Fruit fly (Drosophila melanogaster) whole organism, pupa: ENCODE results near the gene Sec5.

Experiments
- CG10348 ChIP-seq: fragments of 200-800 bp; sonication (Bioruptor generic); IDR thresholded peaks from 2 replicates; pipeline ENCODE4 v1.3.6; 2022; ENCODE audit warnings: missing biosample characterization, missing genetic modification characterization
- CG12605 ChIP-seq: fragments of 200-800 bp; sonication (Bioruptor generic); IDR thresholded peaks from 2 replicates; pipeline ENCODE4 v1.3.6; 2022; ENCODE audit warnings: missing biosample characterization, missing genetic modification characterization
- CG13204 ChIP-seq: fragments of 200-800 bp; sonication (Bioruptor generic); optimal IDR thresholded peaks from 2 replicates; lab custom pipeline; 2018; ENCODE audit warnings: missing biosample characterization, mild to moderate bottlenecking, missing genetic modification characterization, moderate library complexity
- CG14655 ChIP-seq: fragments of 200-800 bp; sonication (Bioruptor generic); optimal IDR thresholded peaks from 3 replicates; lab custom pipeline; 2017; ENCODE audit warnings: mild to moderate bottlenecking, missing biosample characterization, missing genetic modification reagents, missing genetic modification characterization
- CG15710 ChIP-seq: fragments of 200-800 bp; sonication (Bioruptor generic); optimal IDR thresholded peaks from 2 replicates; lab custom pipeline; 2018; ENCODE audit warnings: missing biosample characterization, mild to moderate bottlenecking, missing genetic modification characterization, moderate library complexity
- CG17806 ChIP-seq: fragments of 200-800 bp; sonication (Bioruptor generic); optimal IDR thresholded peaks from 2 replicates; lab custom pipeline; 2018; ENCODE audit warnings: missing biosample characterization, mild to moderate bottlenecking, missing genetic modification characterization, moderate library complexity
- CG32121 ChIP-seq: fragments of 200-800 bp; sonication (Bioruptor generic); IDR thresholded peaks from 2 replicates; pipeline ENCODE4 v1.3.6; 2022; ENCODE audit warnings: missing biosample characterization, missing genetic modification characterization
- CG34367 ChIP-seq: fragments of 200-800 bp; sonication (Bioruptor generic); optimal IDR thresholded peaks from 2 replicates; lab custom pipeline; 2018; ENCODE audit warnings: missing biosample characterization, mild to moderate bottlenecking, missing genetic modification characterization
- CG4496 ChIP-seq: fragments of 200-800 bp; sonication (Bioruptor generic); IDR thresholded peaks from 3 replicates; pipeline ENCODE4 v1.3.6; 2022; ENCODE audit warnings: missing biosample characterization, missing genetic modification characterization
- CG8159 ChIP-seq: fragments of 200-800 bp; sonication (Bioruptor generic); optimal IDR thresholded peaks from 3 replicates; lab custom pipeline; 2018; ENCODE audit warnings: missing biosample characterization, mild to moderate bottlenecking, missing genetic modification characterization, moderate library complexity
- CG8301 ChIP-seq: fragments of 200-800 bp; sonication (Bioruptor generic); optimal IDR thresholded peaks from 2 replicates; lab custom pipeline; 2018; ENCODE audit warnings: missing biosample characterization, mild to moderate bottlenecking, missing genetic modification characterization
- CG9948 ChIP-seq: fragments of 200-800 bp; sonication (Bioruptor generic); optimal IDR thresholded peaks from 2 replicates; lab custom pipeline; 2018; ENCODE audit warnings: missing biosample characterization, mild to moderate bottlenecking, missing genetic modification characterization, moderate library complexity
- D1 ChIP-seq: fragments of 200-800 bp; sonication (Bioruptor generic); optimal IDR thresholded peaks from 2 replicates; lab custom pipeline; 2018; ENCODE audit warnings: missing biosample characterization, mild to moderate bottlenecking, missing genetic modification characterization, moderate library complexity
- EcR ChIP-seq: fragments of 200-800 bp; sonication (Bioruptor generic); optimal IDR thresholded peaks from 3 replicates; lab custom pipeline; 2019; ENCODE audit warnings: missing biosample characterization, missing genetic modification characterization, mild to moderate bottlenecking, moderate library complexity, missing genetic modification reagents
- Ets98B ChIP-seq: fragments of 200-800 bp; sonication (Bioruptor generic); IDR thresholded peaks from 2 replicates; pipeline ENCODE4 v1.3.6; 2022; ENCODE audit warnings: missing biosample characterization, missing genetic modification characterization
- Pif1A ChIP-seq: fragments of 200-800 bp; sonication (Bioruptor generic); optimal IDR thresholded peaks from 3 replicates; lab custom pipeline; 2016; ENCODE audit warnings: missing biosample characterization, missing genetic modification characterization
- Pif1B ChIP-seq: fragments of 200-800 bp; sonication (Bioruptor generic); optimal IDR thresholded peaks from 3 replicates; lab custom pipeline; 2016; ENCODE audit warnings: missing biosample characterization, missing genetic modification characterization
- Snoo ChIP-seq: fragments of 200-800 bp; sonication (Bioruptor generic); optimal IDR thresholded peaks from 3 replicates; lab custom pipeline; 2017; ENCODE audit warnings: missing biosample characterization, mild to moderate bottlenecking, missing genetic modification characterization, inconsistent platforms
- fd96Ca ChIP-seq: fragments of 200-800 bp; sonication (Bioruptor generic); IDR thresholded peaks from 3 replicates; pipeline ENCODE4 v1.3.6; 2022; ENCODE audit warnings: missing biosample characterization, missing genetic modification characterization
- gl ChIP-seq: fragments of 200-800 bp; sonication (Bioruptor generic); optimal IDR thresholded peaks from 2 replicates; lab custom pipeline; 2018; ENCODE audit warnings: missing biosample characterization, mild to moderate bottlenecking, missing genetic modification characterization
- rn ChIP-seq: fragments of 200-800 bp; sonication (Bioruptor generic); IDR thresholded peaks from 2 replicates; pipeline ENCODE4 v1.3.6; 2022; ENCODE audit warnings: missing biosample characterization, missing genetic modification characterization

Gene Sec5

dm6 chr2L:3445655-3446054 is 11.4 kb upstream of the Sec5 start, which contains the start of gene CG2772:
CG2772 (plus strand) TSS chr2L:3445992.
- TF ChIP-seq CG15710 (tag; lab: Kevin White, UChicago) (no peak), CG9948 (tag; lab: Kevin White, UChicago) (no peak), CG17806 (tag; lab: Kevin White, UChicago) (no peak), CG8301 (tag; lab: Kevin White, UChicago) (no peak), fd96Ca (no peak), Ets98B (GFP tag; lab: Robert Waterston, UW) (no peak), rn (GFP tag; lab: Robert Waterston, UW) (no peak), CG34367 (tag; lab: Kevin White, UChicago) (no peak), Pif1B (GFP tag; lab: Kevin White, UChicago) (no peak), CG12605 (no peak), CG14655 (no peak), CG10348 (no peak), CG13204 (GFP tag; lab: Kevin White, UChicago) (no peak), EcR (no peak), D1 (no peak), Snoo (tag; lab: Kevin White, UChicago) (no peak), Pif1A (GFP tag; lab: Kevin White, UChicago) (no peak), CG32121 (no peak), gl (tag; lab: Kevin White, UChicago) (no peak)

dm6 chr2L:3449555-3450320 is 7.4 kb upstream of the Sec5 start, which contains the start of gene Snx1:
Snx1 (plus strand) TSS chr2L:3449683.
- TF ChIP-seq D1 (no peak), CG9948 (tag; lab: Kevin White, UChicago) (no peak), CG12605 (no peak), CG17806 (tag; lab: Kevin White, UChicago) (no peak), Ets98B (GFP tag; lab: Robert Waterston, UW) (no peak), CG14655 (no peak), CG4496 (GFP tag; lab: Robert Waterston, UW) (no peak), CG34367 (tag; lab: Kevin White, UChicago) (no peak), Pif1A (GFP tag; lab: Kevin White, UChicago) (no peak), CG10348 (no peak), CG13204 (GFP tag; lab: Kevin White, UChicago) (no peak), fd96Ca (no peak), CG32121 (no peak), EcR (no peak), CG15710 (tag; lab: Kevin White, UChicago) (no peak), CG8159 (tag; lab: Kevin White, UChicago) (no peak), Pif1B (GFP tag; lab: Kevin White, UChicago) (no peak), gl (tag; lab: Kevin White, UChicago) (no peak), CG8301 (tag; lab: Kevin White, UChicago) (no peak)

- no peak for TF ChIP-seq CG14655
- no peak for TF ChIP-seq fd96Ca
- no peak for TF ChIP-seq Pif1B (GFP tag; lab: Kevin White, UChicago)
- TF ChIP-seq gl (tag; lab: Kevin White, UChicago), result no peak
- TF ChIP-seq CG9948 (tag; lab: Kevin White, UChicago), result no peak
- TF ChIP-seq Pif1A (GFP tag; lab: Kevin White, UChicago), result no peak
- no peak for TF ChIP-seq D1
- TF ChIP-seq CG15710 (tag; lab: Kevin White, UChicago), result no peak
- TF ChIP-seq CG13204 (GFP tag; lab: Kevin White, UChicago), result no peak
- TF ChIP-seq CG32121, result no peak
- no peak for TF ChIP-seq CG4496 (GFP tag; lab: Robert Waterston, UW)
- TF ChIP-seq CG8301 (tag; lab: Kevin White, UChicago), result no peak
- TF ChIP-seq CG34367 (tag; lab: Kevin White, UChicago), result no peak
- no peak for TF ChIP-seq EcR
- TF ChIP-seq CG8159 (tag; lab: Kevin White, UChicago), result no peak
- TF ChIP-seq Ets98B (GFP tag; lab: Robert Waterston, UW), result no peak
- no peak for TF ChIP-seq CG12605
- TF ChIP-seq Snoo (tag; lab: Kevin White, UChicago), result no peak
- TF ChIP-seq rn (GFP tag; lab: Robert Waterston, UW), result no peak
- no peak for TF ChIP-seq CG10348
Observed at dm6 chr2L:3452286-3452685, 4.8 kb upstream of the Sec5 start, which contains the start of gene CG12795. CG12795 (plus strand) TSS chr2L:3452466.

dm6 chr2L:3461760-3462159 is 4.7 kb downstream of the Sec5 start, which contains the start of gene CG3246:
CG3246 (minus strand) TSS chr2L:3461952.
- no peak for TF ChIP-seq CG14655

- no peak for TF ChIP-seq Pif1A (GFP tag; lab: Kevin White, UChicago)
- TF ChIP-seq fd96Ca, result peak; percentile 56; the same call in 1 of the 3 replicates
- TF ChIP-seq Snoo (tag; lab: Kevin White, UChicago), result no peak
Observed at dm6 chr2L:3465426-3465825, 8.3 kb downstream of the Sec5 start.
